Worm (Caenorhabditis elegans) whole organism, L1 larva: Measurements from ENCODE around the gene rict-1.
A peak's percentile ranks its signal among the peaks of the same experiment; 100 is the strongest.

Experiments
- C34B4.2 ChIP-seq: sonication (generic microtip); optimal IDR thresholded peaks from 2 replicates; lab custom pipeline; 2017; ENCODE audit warnings: mild to moderate bottlenecking, missing genetic modification characterization, missing compliant biosample characterization
- alr-1 ChIP-seq: fragments of 200-800 bp; sonication (Bioruptor generic); optimal IDR thresholded peaks from 2 replicates; lab custom pipeline; 2018; ENCODE audit warnings: borderline replicate concordance, mild to moderate bottlenecking, missing genetic modification characterization, missing compliant biosample characterization
- aly-2 ChIP-seq: fragments of 150-350 bp; optimal IDR thresholded peaks from 2 replicates; lab custom pipeline; 2014; ENCODE audit warnings: missing biosample characterization, missing genetic modification characterization
- ceh-8 ChIP-seq: fragments of 200-800 bp; sonication (Bioruptor generic); optimal IDR thresholded peaks from 2 replicates; lab custom pipeline; 2018; ENCODE audit warnings: mild to moderate bottlenecking, missing genetic modification characterization, moderate library complexity, missing compliant biosample characterization
- ceh-88 ChIP-seq: fragments of 200-800 bp; sonication (Bioruptor generic); IDR thresholded peaks from 2 replicates; pipeline ENCODE4 v1.3.6; 2022; ENCODE audit warnings: missing genetic modification characterization, missing compliant biosample characterization
- ceh-90 ChIP-seq: sonication (generic microtip); optimal IDR thresholded peaks from 2 replicates; lab custom pipeline; 2016; ENCODE audit warnings: missing genetic modification characterization, missing compliant biosample characterization
- dpl-1 ChIP-seq, 3 experiments: fragments of 150-350 bp in 2 of 3; sonication (generic microtip) in 1 of 3; optimal IDR thresholded peaks; 2 replicates each; lab custom pipeline; 2014 to 2017; ENCODE audit warnings: missing biosample characterization in 3 of 3, missing genetic modification characterization in 3 of 3, missing genetic modification reagents in 3 of 3
- efl-1 ChIP-seq, 4 experiments: fragments of 150-350 bp; optimal IDR thresholded peaks in 3 of 4; peaks in 1 of 4; 1 replicate in 1 of 4; 2 replicates in 3 of 4; lab custom pipeline; 2014; ENCODE audit warnings: missing biosample characterization in 2 of 4, missing genetic modification characterization in 2 of 4, missing genetic modification reagents in 2 of 4
- egl-27 ChIP-seq, 2 experiments: fragments of 150-350 bp in 1 of 2; sonication (generic microtip); optimal IDR thresholded peaks; 3 replicates each; lab custom pipeline; 2017 to 2018; ENCODE audit warnings: missing biosample characterization in 2 of 2, missing genetic modification characterization in 2 of 2, missing genetic modification reagents in 2 of 2
- elt-3 ChIP-seq, 6 experiments: fragments of 150-350 bp in 1 of 6; sonication (generic microtip); optimal IDR thresholded peaks; 2 replicates each; lab custom pipeline; 2017 to 2018; ENCODE audit warnings: missing biosample characterization in 6 of 6, missing genetic modification characterization in 6 of 6, inconsistent platforms in 1 of 6
- ets-5 ChIP-seq: fragments of 200-800 bp; sonication (Bioruptor generic); IDR thresholded peaks from 2 replicates; pipeline ENCODE4 v1.3.6; 2022; ENCODE audit warnings: missing genetic modification characterization, missing compliant biosample characterization
- fkh-10 ChIP-seq: sonication (generic microtip); optimal IDR thresholded peaks from 2 replicates; lab custom pipeline; 2017; ENCODE audit warnings: missing biosample characterization, missing genetic modification reagents, missing genetic modification characterization
- fkh-4 ChIP-seq: sonication (generic microtip); optimal IDR thresholded peaks from 2 replicates; lab custom pipeline; 2016; ENCODE audit warnings: missing compliant biosample characterization, missing genetic modification characterization, borderline replicate concordance
- fkh-8 ChIP-seq: sonication (generic microtip); optimal IDR thresholded peaks from 2 replicates; lab custom pipeline; 2016; ENCODE audit warnings: mild to moderate bottlenecking, missing genetic modification characterization, missing compliant biosample characterization
- grh-1 ChIP-seq: fragments of 200-800 bp; sonication (Bioruptor generic); IDR thresholded peaks from 2 replicates; pipeline ENCODE4 v1.3.6; 2022; ENCODE audit warnings: missing genetic modification reagents, missing genetic modification characterization, missing compliant biosample characterization
- irx-1 ChIP-seq: sonication (generic microtip); optimal IDR thresholded peaks from 2 replicates; lab custom pipeline; 2016; ENCODE audit warnings: missing genetic modification characterization, missing compliant biosample characterization
- jun-1 ChIP-seq: fragments of 150-350 bp; optimal IDR thresholded peaks from 2 replicates; lab custom pipeline; 2014; ENCODE audit warnings: missing biosample characterization, missing genetic modification reagents, missing genetic modification characterization
- lin-15B ChIP-seq: fragments of 150-350 bp; sonication (generic microtip); optimal IDR thresholded peaks from 3 replicates; lab custom pipeline; 2014; ENCODE audit warnings: missing biosample characterization, missing genetic modification characterization
- lin-35 ChIP-seq, 2 experiments: fragments of 150-350 bp; optimal IDR thresholded peaks; 2 replicates each; lab custom pipeline; 2014; ENCODE audit warnings: missing biosample characterization in 2 of 2, missing genetic modification characterization in 2 of 2, missing genetic modification reagents in 2 of 2
- lin-39 ChIP-seq: fragments of 150-350 bp; optimal IDR thresholded peaks from 2 replicates; lab custom pipeline; 2014; ENCODE audit warnings: missing biosample characterization, missing genetic modification reagents, missing genetic modification characterization
- mep-1 ChIP-seq: fragments of 150-350 bp; optimal IDR thresholded peaks from 2 replicates; lab custom pipeline; 2014; ENCODE audit warnings: missing biosample characterization, missing genetic modification characterization
- nhr-12 ChIP-seq: sonication (generic microtip); optimal IDR thresholded peaks from 2 replicates; lab custom pipeline; 2017; ENCODE audit warnings: missing biosample characterization, missing genetic modification characterization
- nhr-20 ChIP-seq: sonication (generic microtip); optimal IDR thresholded peaks from 2 replicates; lab custom pipeline; 2016; ENCODE audit warnings: mild to moderate bottlenecking, missing genetic modification characterization, missing compliant biosample characterization
- nhr-71 ChIP-seq: sonication (generic microtip); optimal IDR thresholded peaks from 2 replicates; lab custom pipeline; 2016; ENCODE audit warnings: mild to moderate bottlenecking, missing genetic modification characterization, moderate library complexity, missing compliant biosample characterization
- nhr-84 ChIP-seq: sonication (generic microtip); optimal IDR thresholded peaks from 2 replicates; lab custom pipeline; 2017; ENCODE audit warnings: missing biosample characterization, missing genetic modification characterization
- nhr-85 ChIP-seq: sonication (generic microtip); peaks from one replicate; lab custom pipeline; 2016; ENCODE audit warnings: missing genetic modification characterization, inconsistent platforms, missing compliant biosample characterization
- pag-3 ChIP-seq: sonication (generic microtip); optimal IDR thresholded peaks from 2 replicates; lab custom pipeline; 2017; ENCODE audit warnings: missing genetic modification characterization, mild to moderate bottlenecking, missing compliant biosample characterization, antibody characterized with exemption, borderline replicate concordance; ENCODE audit not compliant: insufficient read depth
- pqm-1 ChIP-seq: sonication (generic microtip); optimal IDR thresholded peaks from 3 replicates; lab custom pipeline; 2017; ENCODE audit warnings: missing biosample characterization, missing genetic modification characterization
- snu-23 ChIP-seq: sonication (generic microtip); optimal IDR thresholded peaks from 2 replicates; lab custom pipeline; 2016; ENCODE audit warnings: missing genetic modification characterization, missing compliant biosample characterization
- sox-4 ChIP-seq: sonication (generic microtip); optimal IDR thresholded peaks from 2 replicates; lab custom pipeline; 2016; ENCODE audit warnings: missing genetic modification characterization, missing compliant biosample characterization
- sptf-1 ChIP-seq: fragments of 150-350 bp; optimal IDR thresholded peaks from 2 replicates; lab custom pipeline; 2014; ENCODE audit warnings: missing biosample characterization, missing genetic modification characterization
- sup-37 ChIP-seq: fragments of 200-800 bp; sonication (Bioruptor generic); optimal IDR thresholded peaks from 2 replicates; lab custom pipeline; 2018; ENCODE audit warnings: mild to moderate bottlenecking, missing genetic modification characterization, missing compliant biosample characterization
- swsn-7 ChIP-seq: sonication (generic microtip); optimal IDR thresholded peaks from 2 replicates; lab custom pipeline; 2016; ENCODE audit warnings: missing genetic modification characterization, missing compliant biosample characterization
- tbx-2 ChIP-seq: sonication (generic microtip); optimal IDR thresholded peaks from 2 replicates; lab custom pipeline; 2016; ENCODE audit warnings: missing genetic modification characterization, missing compliant biosample characterization
- tlp-1 ChIP-seq: fragments of 150-350 bp; optimal IDR thresholded peaks from 2 replicates; lab custom pipeline; 2014; ENCODE audit warnings: missing biosample characterization, missing genetic modification characterization
- unc-62 ChIP-seq: fragments of 150-350 bp; optimal IDR thresholded peaks from 2 replicates; lab custom pipeline; 2014; ENCODE audit warnings: missing biosample characterization, missing genetic modification reagents, missing genetic modification characterization
- zag-1 ChIP-seq: fragments of 150-350 bp; optimal IDR thresholded peaks from 2 replicates; lab custom pipeline; 2014; ENCODE audit warnings: missing biosample characterization, missing genetic modification characterization
- zip-4 ChIP-seq: fragments of 200-800 bp; sonication (Bioruptor generic); optimal IDR thresholded peaks from 2 replicates; lab custom pipeline; 2018; ENCODE audit warnings: mild to moderate bottlenecking, missing genetic modification characterization, moderate library complexity, missing compliant biosample characterization

Gene rict-1

ce11 chrII:13156971-13157370 lies 40.4 kb upstream of the rict-1 start, which contains the start of the genes hpr-17 and F32A11.1 (continued):
- TF ChIP-seq ceh-90 (tag; lab: Kevin White, UChicago) = peak; percentile 51
- peak; percentile 78 for TF ChIP-seq fkh-8 (tag; lab: Kevin White, UChicago)
- TF ChIP-seq sup-37 (GFP tag; lab: Kevin White, UChicago) = peak; percentile 66
- no peak for TF ChIP-seq pqm-1 (tag; lab: Kevin White, UChicago)
- TF ChIP-seq swsn-7 (tag; lab: Kevin White, UChicago) = peak; percentile 84
- peak; percentile 83 for TF ChIP-seq lin-39 (tag; lab: Kevin White, UChicago)
- peak; percentile 92 for TF ChIP-seq snu-23 (GFP tag; lab: Kevin White, UChicago)
- TF ChIP-seq ets-5 (GFP tag; lab: Robert Waterston, UW) = no peak
- peak; percentile 61 for TF ChIP-seq zip-4
- peak; percentile 87 for TF ChIP-seq nhr-20 (tag; lab: Kevin White, UChicago)
- TF ChIP-seq fkh-4 (tag; lab: Kevin White, UChicago) = no peak
- no peak for TF ChIP-seq nhr-12 (tag; lab: Kevin White, UChicago)
- TF ChIP-seq sox-4 = peak; percentile 33
- peak; percentile 75 for TF ChIP-seq ceh-8 (GFP tag; lab: Kevin White, UChicago)
- TF ChIP-seq lin-35 (GFP tag; optimal IDR thresholded peaks at IDR 0.05; lab: Kevin White, UChicago) = peak; percentile 99
- TF ChIP-seq nhr-85 (tag; lab: Kevin White, UChicago) = peak; percentile 90
- peak; percentile 89 for TF ChIP-seq irx-1 (tag; lab: Kevin White, UChicago)
- no peak for TF ChIP-seq alr-1 (tag; lab: Kevin White, UChicago)
- peak; percentile 40 for TF ChIP-seq fkh-10
- no peak for TF ChIP-seq unc-62 (GFP tag; lab: Kevin White, UChicago)
- no peak for TF ChIP-seq C34B4.2 (tag; lab: Kevin White, UChicago)
- TF ChIP-seq tlp-1 (tag; lab: Kevin White, UChicago) = no peak
- no peak for TF ChIP-seq nhr-84 (tag; lab: Kevin White, UChicago)
- peak in 2 of 6 experiments; percentile 76 to 85 for TF ChIP-seq elt-3 (tag; optimal IDR thresholded peaks at IDR 0.05; lab: Kevin White, UChicago)
- no peak for TF ChIP-seq zag-1
- TF ChIP-seq nhr-71 (tag; lab: Kevin White, UChicago) = peak; percentile 92
- TF ChIP-seq lin-15B (tag; lab: Kevin White, UChicago) = peak; percentile 90
- peak; percentile 79 for TF ChIP-seq jun-1 (tag; lab: Kevin White, UChicago)
- TF ChIP-seq egl-27 (tag; optimal IDR thresholded peaks at IDR 0.05; lab: Kevin White, UChicago) = peak in 1 of 2 experiments; percentile 12
- no peak for TF ChIP-seq pag-3 (tag; lab: Kevin White, UChicago)
- TF ChIP-seq aly-2 (tag; lab: Kevin White, UChicago) = peak; percentile 79
- peak; percentile 90 for TF ChIP-seq grh-1
- TF ChIP-seq tbx-2 = peak; percentile 88
- peak; percentile 95 for TF ChIP-seq mep-1 (tag; lab: Kevin White, UChicago)
- TF ChIP-seq, all 84 proteins: peak for 60

- TF ChIP-seq efl-1 (optimal IDR thresholded peaks at IDR 0.05; lab: Kevin White, UChicago) (no peak), efl-1 (GFP tag; optimal IDR thresholded peaks at IDR 0.05 in 1 of 2; lab: Kevin White, UChicago) (peak in 1 of 2 experiments; percentile 4), ceh-8 (GFP tag; lab: Kevin White, UChicago) (no peak), dpl-1 (GFP tag; optimal IDR thresholded peaks at IDR 0.05; lab: Kevin White, UChicago) (peak in 1 of 3 experiments; percentile 15)
Observed at ce11 chrII:13156071-13156470, 39.5 kb upstream of the rict-1 start.

- TF ChIP-seq sptf-1 = no peak
- TF ChIP-seq efl-1 (optimal IDR thresholded peaks at IDR 0.05; lab: Kevin White, UChicago) = no peak
- peak in 1 of 2 experiments; percentile 46 for TF ChIP-seq efl-1 (GFP tag; optimal IDR thresholded peaks at IDR 0.05 in 1 of 2; lab: Kevin White, UChicago)
- TF ChIP-seq ceh-88 (GFP tag; lab: Robert Waterston, UW) = no peak
Observed at ce11 chrII:13153299-13153698, 36.7 kb upstream of the rict-1 start, which contains the start of gene spe-18. spe-18 (minus strand) TSS chrII:13153399.
